Worm (Caenorhabditis elegans) whole organism, L1 larva: ENCODE data around the gene pigq-1.

Source experiments
- F16B12.6 ChIP-seq: fragments of 150-350 bp; optimal IDR thresholded peaks from 2 replicates; lab custom pipeline; 2014; ENCODE audit warnings: missing biosample characterization, missing genetic modification characterization
- aha-1 ChIP-seq: fragments of 150-350 bp; optimal IDR thresholded peaks from 2 replicates; lab custom pipeline; 2014; ENCODE audit warnings: missing biosample characterization, missing genetic modification characterization
- alr-1 ChIP-seq: fragments of 200-800 bp; sonication (Bioruptor generic); optimal IDR thresholded peaks from 2 replicates; lab custom pipeline; 2018; ENCODE audit warnings: borderline replicate concordance, mild to moderate bottlenecking, missing genetic modification characterization, missing compliant biosample characterization
- ama-1 ChIP-seq: fragments of 150-350 bp; optimal IDR thresholded peaks from 2 replicates; lab custom pipeline; 2014
- blmp-1 ChIP-seq: fragments of 150-350 bp; optimal IDR thresholded peaks from 2 replicates; lab custom pipeline; 2014; ENCODE audit warnings: missing biosample characterization, missing genetic modification characterization
- ceh-88 ChIP-seq: fragments of 200-800 bp; sonication (Bioruptor generic); IDR thresholded peaks from 2 replicates; pipeline ENCODE4 v1.3.6; 2022; ENCODE audit warnings: missing genetic modification characterization, missing compliant biosample characterization
- ceh-90 ChIP-seq: sonication (generic microtip); optimal IDR thresholded peaks from 2 replicates; lab custom pipeline; 2016; ENCODE audit warnings: missing genetic modification characterization, missing compliant biosample characterization
- ces-1 ChIP-seq: fragments of 150-350 bp; optimal IDR thresholded peaks from 2 replicates; lab custom pipeline; 2014; ENCODE audit warnings: missing biosample characterization, missing genetic modification reagents, missing genetic modification characterization
- dpl-1 ChIP-seq, 3 experiments: fragments of 150-350 bp in 2 of 3; sonication (generic microtip) in 1 of 3; optimal IDR thresholded peaks; 2 replicates each; lab custom pipeline; 2014 to 2017; ENCODE audit warnings: missing biosample characterization in 3 of 3, missing genetic modification characterization in 3 of 3, missing genetic modification reagents in 3 of 3
- dsc-1 ChIP-seq: sonication (generic microtip); optimal IDR thresholded peaks from 2 replicates; lab custom pipeline; 2016; ENCODE audit warnings: mild to moderate bottlenecking, missing genetic modification characterization, missing compliant biosample characterization
- efl-1 ChIP-seq, 4 experiments: fragments of 150-350 bp; optimal IDR thresholded peaks in 3 of 4; peaks in 1 of 4; 1 replicate in 1 of 4; 2 replicates in 3 of 4; lab custom pipeline; 2014; ENCODE audit warnings: missing biosample characterization in 2 of 4, missing genetic modification characterization in 2 of 4, missing genetic modification reagents in 2 of 4
- efl-3 ChIP-seq: fragments of 200-800 bp; sonication (Bioruptor generic); optimal IDR thresholded peaks from 2 replicates; lab custom pipeline; 2018; ENCODE audit warnings: mild to moderate bottlenecking, missing genetic modification characterization, missing compliant biosample characterization
- fkh-4 ChIP-seq: sonication (generic microtip); optimal IDR thresholded peaks from 2 replicates; lab custom pipeline; 2016; ENCODE audit warnings: missing compliant biosample characterization, missing genetic modification characterization, borderline replicate concordance
- fos-1 ChIP-seq: fragments of 150-350 bp; optimal IDR thresholded peaks from 2 replicates; lab custom pipeline; 2014; ENCODE audit warnings: missing biosample characterization, missing genetic modification characterization
- hlh-17 ChIP-seq: fragments of 200-800 bp; sonication (Bioruptor generic); optimal IDR thresholded peaks from 2 replicates; lab custom pipeline; 2018; ENCODE audit warnings: missing genetic modification characterization, mild to moderate bottlenecking, missing compliant biosample characterization, moderate library complexity, borderline replicate concordance
- jun-1 ChIP-seq: fragments of 150-350 bp; optimal IDR thresholded peaks from 2 replicates; lab custom pipeline; 2014; ENCODE audit warnings: missing biosample characterization, missing genetic modification reagents, missing genetic modification characterization
- lin-13 ChIP-seq: fragments of 150-350 bp; optimal IDR thresholded peaks from 2 replicates; lab custom pipeline; 2014; ENCODE audit warnings: missing biosample characterization, missing genetic modification reagents, missing genetic modification characterization
- lin-35 ChIP-seq, 2 experiments: fragments of 150-350 bp; optimal IDR thresholded peaks; 2 replicates each; lab custom pipeline; 2014; ENCODE audit warnings: missing biosample characterization in 2 of 2, missing genetic modification characterization in 2 of 2, missing genetic modification reagents in 2 of 2
- lin-39 ChIP-seq: fragments of 150-350 bp; optimal IDR thresholded peaks from 2 replicates; lab custom pipeline; 2014; ENCODE audit warnings: missing biosample characterization, missing genetic modification reagents, missing genetic modification characterization
- lsy-2 ChIP-seq, 2 experiments: fragments of 150-350 bp; optimal IDR thresholded peaks; 2 replicates each; lab custom pipeline; 2014; ENCODE audit warnings: missing biosample characterization in 2 of 2, missing genetic modification characterization in 2 of 2
- mab-9 ChIP-seq: fragments of 200-800 bp; sonication (Bioruptor generic); IDR thresholded peaks from 2 replicates; pipeline ENCODE4 v1.3.6; 2022; ENCODE audit warnings: missing genetic modification reagents, missing genetic modification characterization, missing compliant biosample characterization
- mdl-1 ChIP-seq, 2 experiments: fragments of 150-350 bp; optimal IDR thresholded peaks; 2 replicates each; lab custom pipeline; 2014 to 2017; ENCODE audit warnings: missing biosample characterization in 2 of 2, missing genetic modification characterization in 2 of 2, inconsistent platforms in 1 of 2
- mep-1 ChIP-seq: fragments of 150-350 bp; optimal IDR thresholded peaks from 2 replicates; lab custom pipeline; 2014; ENCODE audit warnings: missing biosample characterization, missing genetic modification characterization
- nhr-12 ChIP-seq: sonication (generic microtip); optimal IDR thresholded peaks from 2 replicates; lab custom pipeline; 2017; ENCODE audit warnings: missing biosample characterization, missing genetic modification characterization
- nhr-19 ChIP-seq: fragments of 200-800 bp; sonication (Bioruptor generic); conservative IDR thresholded peaks from 2 replicates; pipeline ENCODE4 v1.3.6; 2022; ENCODE audit warnings: missing genetic modification characterization, missing compliant biosample characterization
- nhr-28 ChIP-seq: fragments of 150-350 bp; optimal IDR thresholded peaks from 2 replicates; lab custom pipeline; 2014; ENCODE audit warnings: missing biosample characterization, missing genetic modification characterization
- nhr-47 ChIP-seq: sonication (generic microtip); optimal IDR thresholded peaks from 2 replicates; lab custom pipeline; 2016; ENCODE audit warnings: mild to moderate bottlenecking, missing genetic modification characterization, moderate library complexity, missing compliant biosample characterization
- nhr-71 ChIP-seq: sonication (generic microtip); optimal IDR thresholded peaks from 2 replicates; lab custom pipeline; 2016; ENCODE audit warnings: mild to moderate bottlenecking, missing genetic modification characterization, moderate library complexity, missing compliant biosample characterization
- nhr-76 ChIP-seq: sonication (generic microtip); optimal IDR thresholded peaks from 2 replicates; lab custom pipeline; 2017; ENCODE audit warnings: missing biosample characterization, missing genetic modification characterization
- nhr-77 ChIP-seq: fragments of 150-350 bp; optimal IDR thresholded peaks from 2 replicates; lab custom pipeline; 2014; ENCODE audit warnings: missing biosample characterization, missing genetic modification characterization
- nhr-84 ChIP-seq: sonication (generic microtip); optimal IDR thresholded peaks from 2 replicates; lab custom pipeline; 2017; ENCODE audit warnings: missing biosample characterization, missing genetic modification characterization
- rnt-1 ChIP-seq: sonication (generic microtip); optimal IDR thresholded peaks from 2 replicates; lab custom pipeline; 2016; ENCODE audit warnings: mild to moderate bottlenecking, missing genetic modification characterization, moderate library complexity, missing compliant biosample characterization
- snpc-4 ChIP-seq: fragments of 150-350 bp; optimal IDR thresholded peaks from 2 replicates; lab custom pipeline; 2014; ENCODE audit warnings: missing biosample characterization, missing genetic modification characterization
- snu-23 ChIP-seq: sonication (generic microtip); optimal IDR thresholded peaks from 2 replicates; lab custom pipeline; 2016; ENCODE audit warnings: missing genetic modification characterization, missing compliant biosample characterization
- unc-30 ChIP-seq: sonication (generic microtip); optimal IDR thresholded peaks from 2 replicates; lab custom pipeline; 2017; ENCODE audit warnings: missing biosample characterization, missing genetic modification characterization
- unc-86 ChIP-seq: sonication (generic microtip); optimal IDR thresholded peaks from 2 replicates; lab custom pipeline; 2016; ENCODE audit warnings: missing genetic modification characterization, missing compliant biosample characterization
- vab-15 ChIP-seq: sonication (generic microtip); optimal IDR thresholded peaks from 2 replicates; lab custom pipeline; 2017; ENCODE audit warnings: missing genotype, mild to moderate bottlenecking, missing genetic modification characterization, missing compliant biosample characterization
- zip-4 ChIP-seq: fragments of 200-800 bp; sonication (Bioruptor generic); optimal IDR thresholded peaks from 2 replicates; lab custom pipeline; 2018; ENCODE audit warnings: mild to moderate bottlenecking, missing genetic modification characterization, moderate library complexity, missing compliant biosample characterization
- ztf-11 ChIP-seq, 2 experiments: sonication (generic microtip); optimal IDR thresholded peaks; 2 replicates each; lab custom pipeline; 2016 to 2017; ENCODE audit warnings: missing genetic modification characterization in 2 of 2, missing biosample characterization in 1 of 2, missing compliant biosample characterization in 1 of 2
- ztf-4 ChIP-seq: fragments of 150-350 bp; optimal IDR thresholded peaks from 2 replicates; lab custom pipeline; 2014; ENCODE audit warnings: missing biosample characterization, missing genetic modification characterization

pigq-1 gene

DNA sequence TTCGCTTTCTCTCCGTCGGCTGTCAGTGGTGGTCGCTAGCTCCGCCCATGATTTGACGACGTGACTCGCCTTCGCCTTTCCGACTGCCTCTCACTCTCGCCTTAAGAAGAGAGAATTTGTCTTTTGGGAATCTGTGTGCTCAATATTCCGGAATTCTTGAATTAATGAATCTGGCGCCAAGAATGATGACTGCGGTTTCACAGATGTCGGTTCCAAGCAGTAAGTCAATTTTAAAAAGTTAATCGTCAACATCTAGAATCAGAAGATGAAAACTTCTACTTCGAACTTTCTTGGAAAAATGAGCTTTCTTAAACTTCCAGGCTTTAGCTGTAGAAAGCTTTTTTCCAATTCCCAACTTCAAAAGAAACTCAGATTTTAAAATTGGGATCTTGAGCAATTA, 22.6 kb upstream of the pigq-1 start, which contains the start of gene nhr-67:
TSS of gene nhr-67 (plus strand) at position 97 of the 400 bp plus-strand sequence.
- TF ChIP-seq ztf-4 (tag; lab: Kevin White, UChicago) (no peak), mdl-1 (tag; optimal IDR thresholded peaks at IDR 0.05; lab: Kevin White, UChicago) (no peak), dpl-1 (GFP tag; optimal IDR thresholded peaks at IDR 0.05; lab: Kevin White, UChicago) (no peak), snu-23 (GFP tag; lab: Kevin White, UChicago) (no peak), ceh-88 (GFP tag; lab: Robert Waterston, UW) (no peak), fkh-4 (tag; lab: Kevin White, UChicago) (no peak)

DNA sequence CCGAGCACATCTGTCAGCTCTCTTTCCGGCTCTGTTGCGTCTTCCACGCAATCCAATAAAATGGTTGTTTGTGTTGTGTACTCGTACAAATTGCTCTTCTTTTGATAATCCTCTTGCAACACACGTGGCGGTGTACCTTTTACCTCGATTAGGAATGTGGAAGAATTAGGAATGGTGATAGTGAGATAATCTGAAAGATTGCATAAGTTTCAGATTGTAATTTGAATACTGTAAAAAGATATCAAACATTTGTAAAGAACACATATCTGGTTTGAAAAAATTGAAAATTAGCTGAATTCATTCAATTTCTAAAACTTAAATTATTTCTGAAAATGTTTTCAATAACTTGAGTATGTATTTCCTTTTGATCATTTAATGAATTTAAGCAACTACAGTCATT, 17.8 kb upstream of the pigq-1 start, which contains the start of gene C08F8.6:
TSS of gene C08F8.6 (minus strand) at position 101 of the 400 bp plus-strand sequence.
- TF ChIP-seq nhr-77 (tag; lab: Kevin White, UChicago): no peak
- no peak for TF ChIP-seq rnt-1
- TF ChIP-seq alr-1 (tag; lab: Kevin White, UChicago): no peak
- TF ChIP-seq F16B12.6 (tag; lab: Kevin White, UChicago): no peak
- no peak for TF ChIP-seq ces-1 (GFP tag; lab: Kevin White, UChicago)
- TF ChIP-seq efl-3 (GFP tag; lab: Kevin White, UChicago): no peak
- TF ChIP-seq nhr-71 (tag; lab: Kevin White, UChicago): no peak
- no peak for TF ChIP-seq lsy-2 (tag; optimal IDR thresholded peaks at IDR 0.05; lab: Kevin White, UChicago)
- no peak for TF ChIP-seq mep-1 (tag; lab: Kevin White, UChicago)
- no peak for TF ChIP-seq mab-9 (GFP tag; lab: Robert Waterston, UW)
- TF ChIP-seq nhr-12 (tag; lab: Kevin White, UChicago): no peak
- TF ChIP-seq dsc-1 (tag; lab: Kevin White, UChicago): no peak
- TF ChIP-seq fos-1 (tag; lab: Kevin White, UChicago): no peak
- no peak for TF ChIP-seq lin-35 (GFP tag; optimal IDR thresholded peaks at IDR 0.05; lab: Kevin White, UChicago)
- no peak for TF ChIP-seq nhr-28 (tag; lab: Kevin White, UChicago)
- TF ChIP-seq, all 84 proteins: peak for 0

ce11 chrIV:11162451-11162850, 15.4 kb upstream of the pigq-1 start, which contains the start of gene fbxb-9:
fbxb-9 (minus strand) TSS chrIV:11162551.
- no peak for TF ChIP-seq dsc-1 (tag; lab: Kevin White, UChicago)
- no peak for TF ChIP-seq efl-1 (optimal IDR thresholded peaks at IDR 0.05; lab: Kevin White, UChicago)
- TF ChIP-seq efl-1 (GFP tag; optimal IDR thresholded peaks at IDR 0.05 in 1 of 2; lab: Kevin White, UChicago): no peak
- TF ChIP-seq ama-1: no peak
- no peak for TF ChIP-seq ztf-4 (tag; lab: Kevin White, UChicago)
- TF ChIP-seq zip-4 (GFP tag; lab: Kevin White, UChicago): no peak
- TF ChIP-seq dpl-1 (GFP tag; optimal IDR thresholded peaks at IDR 0.05; lab: Kevin White, UChicago): no peak
- no peak for TF ChIP-seq ztf-11 (tag; optimal IDR thresholded peaks at IDR 0.05; lab: Kevin White, UChicago)
- no peak for TF ChIP-seq alr-1 (tag; lab: Kevin White, UChicago)
- TF ChIP-seq nhr-12 (tag; lab: Kevin White, UChicago): no peak
- no peak for TF ChIP-seq unc-30
- TF ChIP-seq blmp-1: no peak
- TF ChIP-seq nhr-76 (tag; lab: Kevin White, UChicago): no peak
- TF ChIP-seq, all 84 proteins: peak for 0

DNA sequence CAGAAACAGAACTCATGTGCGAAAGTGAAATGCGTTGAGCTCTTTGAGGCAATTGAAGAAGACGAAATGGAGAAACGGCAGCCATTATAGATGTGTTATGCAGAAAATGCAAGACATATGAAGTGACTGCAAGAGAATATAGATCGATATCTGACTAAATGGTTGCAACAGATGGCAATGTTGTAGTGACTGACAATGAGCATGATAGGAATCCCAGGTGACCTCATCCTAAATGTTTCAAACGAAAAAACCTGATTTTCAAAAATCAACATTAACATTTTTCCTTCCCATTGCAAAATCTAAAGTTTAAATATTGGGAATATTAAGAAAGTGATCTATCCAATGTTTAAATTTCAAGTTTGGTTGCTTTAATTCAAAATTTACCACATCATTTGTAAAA, 13.7 kb upstream of the pigq-1 start, which contains the start of gene C08F8.15:
TSS of gene C08F8.15 (minus strand) at position 101 of the 400 bp plus-strand sequence.
- TF ChIP-seq efl-1 (optimal IDR thresholded peaks at IDR 0.05; lab: Kevin White, UChicago): no peak
- TF ChIP-seq efl-1 (GFP tag; optimal IDR thresholded peaks at IDR 0.05 in 1 of 2; lab: Kevin White, UChicago): peak in 1 of 2 experiments; percentile 67
- TF ChIP-seq nhr-47 (tag; lab: Kevin White, UChicago): no peak

ce11 chrIV:11159886-11160285, 12.8 kb upstream of the pigq-1 start, which contains the start of gene mboa-4:
mboa-4 (minus strand) TSS chrIV:11159986.
- TF ChIP-seq mab-9 (GFP tag; lab: Robert Waterston, UW) (no peak), nhr-84 (tag; lab: Kevin White, UChicago) (no peak), lin-13 (GFP tag; lab: Kevin White, UChicago) (no peak), jun-1 (no peak), ceh-90 (no peak), hlh-17 (no peak), nhr-19 (no peak), lin-39 (tag; lab: Kevin White, UChicago) (no peak), nhr-76 (tag; lab: Kevin White, UChicago) (no peak), ztf-11 (tag; optimal IDR thresholded peaks at IDR 0.05; lab: Kevin White, UChicago) (no peak), unc-86 (tag; lab: Kevin White, UChicago) (no peak), ztf-4 (tag; lab: Kevin White, UChicago) (no peak), F16B12.6 (tag; lab: Kevin White, UChicago) (no peak), aha-1 (tag; lab: Kevin White, UChicago) (no peak), snpc-4 (tag; lab: Kevin White, UChicago) (no peak), vab-15 (tag; lab: Kevin White, UChicago) (no peak), unc-30 (no peak), ces-1 (GFP tag; lab: Kevin White, UChicago) (no peak)
